Worm (Caenorhabditis elegans) whole organism, mixed stage, embryonic: Measurements from ENCODE around the gene fbxa-151.

Experiments used
- M03D4.4 ChIP-seq: sonication (generic microtip); optimal IDR thresholded peaks from 2 replicates; lab custom pipeline; 2017; ENCODE audit warnings: mild to moderate bottlenecking, missing genetic modification characterization, missing compliant biosample characterization
- blmp-1 ChIP-seq: fragments of 150-350 bp; optimal IDR thresholded peaks from 2 replicates; lab custom pipeline; 2014; ENCODE audit warnings: missing biosample characterization, missing genetic modification characterization
- ceh-39 ChIP-seq: fragments of 150-350 bp; optimal IDR thresholded peaks from 2 replicates; lab custom pipeline; 2014; ENCODE audit warnings: missing biosample characterization, missing genetic modification characterization
- ceh-43 ChIP-seq: fragments of 200-800 bp; sonication (Bioruptor generic); optimal IDR thresholded peaks from 2 replicates; lab custom pipeline; 2018; ENCODE audit warnings: mild to moderate bottlenecking, missing genetic modification characterization, moderate library complexity, missing compliant biosample characterization
- ceh-83 ChIP-seq: fragments of 200-800 bp; sonication (Bioruptor generic); optimal IDR thresholded peaks from 2 replicates; lab custom pipeline; 2018; ENCODE audit warnings: mild to moderate bottlenecking, missing genetic modification characterization, missing compliant biosample characterization
- ces-1 ChIP-seq: fragments of 150-350 bp; optimal IDR thresholded peaks from 2 replicates; lab custom pipeline; 2014; ENCODE audit warnings: missing biosample characterization, missing genetic modification reagents, missing genetic modification characterization
- cnd-1 ChIP-seq: fragments of 200-800 bp; sonication (Bioruptor generic); optimal IDR thresholded peaks from 2 replicates; lab custom pipeline; 2018; ENCODE audit warnings: mild to moderate bottlenecking, missing genetic modification characterization, missing compliant biosample characterization
- drap-1 ChIP-seq: fragments of 200-800 bp; sonication (Bioruptor generic); optimal IDR thresholded peaks from 3 replicates; lab custom pipeline; 2018; ENCODE audit warnings: mild to moderate bottlenecking, missing genetic modification characterization, missing compliant biosample characterization
- elt-1 ChIP-seq: sonication (generic microtip); optimal IDR thresholded peaks from 2 replicates; lab custom pipeline; 2017; ENCODE audit warnings: missing genetic modification characterization, mild to moderate bottlenecking, missing compliant biosample characterization, antibody characterized with exemption, moderate library complexity, borderline replicate concordance; ENCODE audit not compliant: insufficient read depth
- elt-3 ChIP-seq: fragments of 150-350 bp; optimal IDR thresholded peaks from 2 replicates; lab custom pipeline; 2014; ENCODE audit warnings: missing biosample characterization, missing genetic modification characterization
- flh-1 ChIP-seq: fragments of 200-800 bp; sonication (Bioruptor generic); optimal IDR thresholded peaks from 2 replicates; lab custom pipeline; 2018; ENCODE audit warnings: mild to moderate bottlenecking, missing genetic modification characterization, moderate library complexity, missing compliant biosample characterization
- ham-2 ChIP-seq: fragments of 200-800 bp; sonication (Bioruptor generic); optimal IDR thresholded peaks from 2 replicates; lab custom pipeline; 2018; ENCODE audit warnings: mild to moderate bottlenecking, missing genetic modification characterization, missing compliant biosample characterization
- hlh-1 ChIP-seq: fragments of 150-350 bp; optimal IDR thresholded peaks from 2 replicates; lab custom pipeline; 2014; ENCODE audit warnings: missing biosample characterization, missing genetic modification reagents, missing genetic modification characterization
- lin-13 ChIP-seq: fragments of 150-350 bp; optimal IDR thresholded peaks from 2 replicates; lab custom pipeline; 2014; ENCODE audit warnings: missing biosample characterization, missing genetic modification characterization
- lin-32 ChIP-seq: fragments of 200-800 bp; sonication (Bioruptor generic); optimal IDR thresholded peaks from 2 replicates; lab custom pipeline; 2018; ENCODE audit warnings: mild to moderate bottlenecking, missing genetic modification characterization, missing compliant biosample characterization
- lsy-2 ChIP-seq: fragments of 150-350 bp; optimal IDR thresholded peaks from 2 replicates; lab custom pipeline; 2014; ENCODE audit warnings: missing biosample characterization, missing genetic modification characterization
- mep-1 ChIP-seq: fragments of 150-350 bp; optimal IDR thresholded peaks from 2 replicates; lab custom pipeline; 2017; ENCODE audit warnings: missing biosample characterization, missing genetic modification reagents, missing genetic modification characterization, inconsistent platforms
- mls-2 ChIP-seq: sonication (generic microtip); optimal IDR thresholded peaks from 2 replicates; lab custom pipeline; 2016; ENCODE audit warnings: mild to moderate bottlenecking, missing genetic modification characterization, moderate library complexity, missing compliant biosample characterization
- nhr-12 ChIP-seq: fragments of 150-350 bp; optimal IDR thresholded peaks from 2 replicates; lab custom pipeline; 2014; ENCODE audit warnings: missing biosample characterization, missing genetic modification characterization
- nhr-2 ChIP-seq: fragments of 150-350 bp; optimal IDR thresholded peaks from 2 replicates; lab custom pipeline; 2014; ENCODE audit warnings: missing biosample characterization, missing genetic modification characterization
- nhr-28 ChIP-seq: fragments of 150-350 bp; optimal IDR thresholded peaks from 2 replicates; lab custom pipeline; 2014; ENCODE audit warnings: missing biosample characterization, missing genetic modification characterization
- nhr-76 ChIP-seq: sonication (generic microtip); optimal IDR thresholded peaks from 2 replicates; lab custom pipeline; 2017; ENCODE audit warnings: missing biosample characterization, missing genetic modification characterization
- pha-4 ChIP-seq: fragments of 150-350 bp; optimal IDR thresholded peaks from 2 replicates; lab custom pipeline; 2018; ENCODE audit warnings: missing biosample characterization, missing genetic modification reagents, missing genetic modification characterization
- sem-2 ChIP-seq: fragments of 200-800 bp; sonication (Bioruptor generic); optimal IDR thresholded peaks from 2 replicates; lab custom pipeline; 2018; ENCODE audit warnings: mild to moderate bottlenecking, missing genetic modification characterization, missing compliant biosample characterization
- snpc-4 ChIP-seq: fragments of 150-350 bp; optimal IDR thresholded peaks from 2 replicates; lab custom pipeline; 2014; ENCODE audit warnings: missing biosample characterization, missing genetic modification characterization
- sptf-1 ChIP-seq: sonication (generic microtip); optimal IDR thresholded peaks from 2 replicates; lab custom pipeline; 2017; ENCODE audit warnings: mild to moderate bottlenecking, missing genetic modification characterization, moderate library complexity, missing compliant biosample characterization
- tbx-8 ChIP-seq: fragments of 200-800 bp; sonication (Bioruptor generic); optimal IDR thresholded peaks from 2 replicates; lab custom pipeline; 2018; ENCODE audit warnings: mild to moderate bottlenecking, missing genetic modification characterization, moderate library complexity, missing compliant biosample characterization
- unc-120 ChIP-seq: sonication (generic microtip); optimal IDR thresholded peaks from 2 replicates; lab custom pipeline; 2017; ENCODE audit warnings: missing genetic modification characterization, missing compliant biosample characterization; ENCODE audit not compliant: poor library complexity, severe bottlenecking
- unc-39 ChIP-seq: fragments of 150-350 bp; optimal IDR thresholded peaks from 2 replicates; lab custom pipeline; 2014; ENCODE audit warnings: missing biosample characterization, missing genetic modification characterization
- unc-62 ChIP-seq: fragments of 150-350 bp; optimal IDR thresholded peaks from 2 replicates; lab custom pipeline; 2014; ENCODE audit warnings: missing biosample characterization, missing genetic modification reagents, missing genetic modification characterization
- zip-8 ChIP-seq: fragments of 150-350 bp; optimal IDR thresholded peaks from 2 replicates; lab custom pipeline; 2014; ENCODE audit warnings: missing biosample characterization, missing genetic modification characterization

fbxa-151 gene

ce11 chrIII:1307333-1307732 lies 40.6 kb upstream of the fbxa-151 start:
- TF ChIP-seq mls-2 (tag; lab: Kevin White, UChicago) = no peak
- no peak for TF ChIP-seq ceh-43 (GFP tag; lab: Kevin White, UChicago)
- no peak for TF ChIP-seq elt-1 (tag; lab: Kevin White, UChicago)
- TF ChIP-seq snpc-4 (tag; lab: Kevin White, UChicago) = no peak
- no peak for TF ChIP-seq ham-2
- TF ChIP-seq sem-2 = no peak
- no peak for TF ChIP-seq ceh-83 (GFP tag; lab: Kevin White, UChicago)
- no peak for TF ChIP-seq zip-8
- TF ChIP-seq blmp-1 (tag; lab: Kevin White, UChicago) = no peak
- TF ChIP-seq nhr-2 (tag; lab: Kevin White, UChicago) = no peak
- no peak for TF ChIP-seq M03D4.4 (tag; lab: Kevin White, UChicago)
- TF ChIP-seq drap-1 (GFP tag; lab: Kevin White, UChicago) = no peak
- no peak for TF ChIP-seq lin-13
- TF ChIP-seq nhr-12 = no peak
- no peak for TF ChIP-seq lsy-2 (tag; lab: Kevin White, UChicago)
- TF ChIP-seq, all 35 proteins: peak for 0

- TF ChIP-seq flh-1 (GFP tag; lab: Kevin White, UChicago) (no peak), tbx-8 (GFP tag; lab: Kevin White, UChicago) (no peak), snpc-4 (tag; lab: Kevin White, UChicago) (no peak), pha-4 (no peak), ces-1 (GFP tag; lab: Kevin White, UChicago) (no peak), nhr-28 (tag; lab: Kevin White, UChicago) (no peak)
Measured at ce11 chrIII:1303414-1303813, 36.7 kb upstream of the fbxa-151 start, which contains the start of gene fbxa-75. TSS of gene fbxa-75 (plus strand) at chrIII:1303714.

ce11 chrIII:1297604-1298003 lies 30.9 kb upstream of the fbxa-151 start, which contains the start of gene fbxa-28:
TSS of gene fbxa-28 (plus strand) at chrIII:1297904.
- TF ChIP-seq lsy-2 (tag; lab: Kevin White, UChicago) (no peak), tbx-8 (GFP tag; lab: Kevin White, UChicago) (no peak), sptf-1 (no peak), ces-1 (GFP tag; lab: Kevin White, UChicago) (no peak), nhr-2 (tag; lab: Kevin White, UChicago) (no peak), zip-8 (no peak), M03D4.4 (tag; lab: Kevin White, UChicago) (no peak), unc-62 (GFP tag; lab: Kevin White, UChicago) (no peak), hlh-1 (tag; lab: Kevin White, UChicago) (no peak), sem-2 (no peak), snpc-4 (tag; lab: Kevin White, UChicago) (no peak), nhr-28 (tag; lab: Kevin White, UChicago) (no peak), ceh-83 (GFP tag; lab: Kevin White, UChicago) (no peak), flh-1 (GFP tag; lab: Kevin White, UChicago) (no peak), ceh-39 (no peak)

ce11 chrIII:1295149-1295716 lies 28.5 kb upstream of the fbxa-151 start, which contains the start of gene fbxa-35:
TSS of gene fbxa-35 (plus strand) at chrIII:1295666.
- TF ChIP-seq ceh-43 (GFP tag; lab: Kevin White, UChicago) (no peak), lin-13 (no peak), unc-39 (tag; lab: Kevin White, UChicago) (no peak), ceh-83 (GFP tag; lab: Kevin White, UChicago) (no peak), nhr-28 (tag; lab: Kevin White, UChicago) (no peak), elt-1 (tag; lab: Kevin White, UChicago) (no peak), drap-1 (GFP tag; lab: Kevin White, UChicago) (no peak), mep-1 (no peak), lin-32 (GFP tag; lab: Kevin White, UChicago) (no peak), elt-3 (tag; lab: Kevin White, UChicago) (no peak)
- TF ChIP-seq, all 35 proteins: peak for 0

- TF ChIP-seq hlh-1 (tag; lab: Kevin White, UChicago) (no peak), ceh-83 (GFP tag; lab: Kevin White, UChicago) (no peak), zip-8 (no peak), cnd-1 (tag; lab: Kevin White, UChicago) (no peak), sptf-1 (no peak), flh-1 (GFP tag; lab: Kevin White, UChicago) (no peak), unc-62 (GFP tag; lab: Kevin White, UChicago) (no peak), mls-2 (tag; lab: Kevin White, UChicago) (no peak), nhr-2 (tag; lab: Kevin White, UChicago) (no peak), pha-4 (no peak), unc-120 (no peak), unc-39 (tag; lab: Kevin White, UChicago) (no peak), nhr-76 (tag; lab: Kevin White, UChicago) (no peak), lsy-2 (tag; lab: Kevin White, UChicago) (no peak), nhr-12 (no peak), tbx-8 (GFP tag; lab: Kevin White, UChicago) (no peak), ces-1 (GFP tag; lab: Kevin White, UChicago) (no peak)
Measured at ce11 chrIII:1293135-1293534, 26.4 kb upstream of the fbxa-151 start, which contains the start of gene fbxa-36. TSS of gene fbxa-36 (minus strand) at chrIII:1293235.
